Fruit fly (Drosophila melanogaster): Measurements from ENCODE around the gene Tnpo-SR.

Tnpo-SR gene

DNA sequence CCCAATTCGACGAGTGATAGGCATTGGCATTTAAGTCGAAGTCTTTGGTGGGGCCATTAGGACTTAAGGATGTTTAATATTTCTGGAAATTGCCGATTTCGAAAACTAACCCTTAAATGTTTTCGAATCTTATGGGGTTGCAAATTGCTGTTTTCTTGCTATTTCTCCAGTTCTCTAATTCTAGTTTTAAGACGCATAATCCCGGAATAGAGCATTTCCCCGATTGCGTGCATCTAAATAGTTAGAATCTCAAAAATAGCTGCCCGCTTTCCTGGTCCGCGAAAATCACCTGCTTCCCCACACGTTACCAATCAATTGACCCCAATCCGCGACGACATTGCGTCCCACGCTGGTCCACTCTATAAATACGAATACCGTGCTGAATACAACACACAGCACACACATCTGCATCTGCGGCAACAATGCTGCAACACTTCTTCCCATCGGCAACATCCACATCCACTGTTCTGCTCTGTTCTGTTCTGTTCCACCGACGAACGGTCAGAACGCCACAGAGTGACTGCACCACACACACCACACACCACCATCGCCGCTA lies 7.7 kb upstream of the Tnpo-SR start, which contains the start of gene Bacc (continued):
- TF ChIP-seq OdsH (GFP tag; optimal IDR thresholded peaks at IDR 0.05) (peak; percentile 98), topi (GFP tag; optimal IDR thresholded peaks at IDR 0.05) (peak; percentile 97), svp (GFP tag) (peak; percentile 99), CG10669 (GFP tag; optimal IDR thresholded peaks at IDR 0.05) (peak; percentile 97), CG6854 (GFP tag; optimal IDR thresholded peaks at IDR 0.05) (peak; percentile 95), fd59A (GFP tag; optimal IDR thresholded peaks at IDR 0.05) (peak; percentile 99), Sox14 (GFP tag; optimal IDR thresholded peaks at IDR 0.05) (peak; percentile 99), spab (GFP tag; optimal IDR thresholded peaks at IDR 0.05) (peak; percentile 99), eg (GFP tag; IDR thresholded peaks at IDR 0.05) (no peak), cyc (GFP tag; optimal IDR thresholded peaks at IDR 0.05) (peak; percentile 98), CG10631 (GFP tag; optimal IDR thresholded peaks at IDR 0.05) (peak; percentile 97), CG11294 (GFP tag; IDR thresholded peaks at IDR 0.05) (no peak), Hr39 (GFP tag; optimal IDR thresholded peaks at IDR 0.05) (peak; percentile 98), fkh (GFP tag; optimal IDR thresholded peaks at IDR 0.05) (peak; percentile 14), Hr4 (GFP tag; optimal IDR thresholded peaks at IDR 0.05) (peak; percentile 98), CG6163 (GFP tag; IDR thresholded peaks at IDR 0.05) (no peak), Eip78C (GFP tag) (peak; percentile 99), CG31627 (GFP tag; optimal IDR thresholded peaks at IDR 0.05) (peak; percentile 97), CG1621 (tag; optimal IDR thresholded peaks at IDR 0.05) (peak; percentile 93), CG6276 (GFP tag; optimal IDR thresholded peaks at IDR 0.05) (peak; percentile 99), ss (GFP tag; optimal IDR thresholded peaks at IDR 0.05) (peak; percentile 97 to 99), CG7368 (GFP tag; optimal IDR thresholded peaks at IDR 0.05) (peak; percentile 96), CG8632 (GFP tag; optimal IDR thresholded peaks at IDR 0.05) (peak; percentile 98), Sox102F (GFP tag; optimal IDR thresholded peaks at IDR 0.05) (peak; percentile 98)

- TF ChIP-seq CG16779 (tag; optimal IDR thresholded peaks at IDR 0.05) (peak; percentile 69), fkh (GFP tag; optimal IDR thresholded peaks at IDR 0.05) (peak; percentile 58), cyc (GFP tag; optimal IDR thresholded peaks at IDR 0.05) (peak; percentile 40), salr (GFP tag; optimal IDR thresholded peaks at IDR 0.05) (peak in 1 of 2 experiments; percentile 34), net (GFP tag; optimal IDR thresholded peaks at IDR 0.05) (peak; percentile 49), Met (GFP tag; optimal IDR thresholded peaks at IDR 0.05) (peak; percentile 72), Smox (GFP tag; optimal IDR thresholded peaks at IDR 0.05) (peak; percentile 72), Hr38 (GFP tag; optimal IDR thresholded peaks at IDR 0.05) (no peak), CG6276 (GFP tag; optimal IDR thresholded peaks at IDR 0.05) (peak; percentile 75), CG10669 (GFP tag; optimal IDR thresholded peaks at IDR 0.05) (peak; percentile 41), spab (GFP tag; optimal IDR thresholded peaks at IDR 0.05) (peak; percentile 41), Sox102F (GFP tag; optimal IDR thresholded peaks at IDR 0.05) (peak; percentile 80), CG6163 (GFP tag; IDR thresholded peaks at IDR 0.05) (no peak), fd59A (GFP tag; optimal IDR thresholded peaks at IDR 0.05) (peak; percentile 7), CG15336 (GFP tag; IDR thresholded peaks at IDR 0.05) (no peak), Ets96B (tag; optimal IDR thresholded peaks at IDR 0.05) (peak; percentile 24), Eip93F (GFP tag; optimal IDR thresholded peaks at IDR 0.05) (peak; percentile 67), lz (GFP tag; optimal IDR thresholded peaks at IDR 0.05) (peak; percentile 38), eg (GFP tag; IDR thresholded peaks at IDR 0.05) (no peak), CG6792 (GFP tag; optimal IDR thresholded peaks at IDR 0.05) (peak; percentile 44), CG34406 (GFP tag; optimal IDR thresholded peaks at IDR 0.05) (peak; percentile 29), fd85E (GFP tag; optimal IDR thresholded peaks at IDR 0.05) (peak; percentile 66), achi (GFP tag; optimal IDR thresholded peaks at IDR 0.05) (peak; percentile 48), CG31627 (GFP tag; optimal IDR thresholded peaks at IDR 0.05) (peak; percentile 32), CG8319 (GFP tag; optimal IDR thresholded peaks at IDR 0.05) (peak; percentile 18), CG3919 (GFP tag; optimal IDR thresholded peaks at IDR 0.05) (peak; percentile 32), Blimp-1 (GFP tag; optimal IDR thresholded peaks at IDR 0.05) (no peak), CG4318 (GFP tag; optimal IDR thresholded peaks at IDR 0.05) (peak; percentile 12), acj6 (GFP tag; optimal IDR thresholded peaks at IDR 0.05) (peak; percentile 37), CG11902 (GFP tag; optimal IDR thresholded peaks at IDR 0.05) (no peak), ss (GFP tag; optimal IDR thresholded peaks at IDR 0.05) (peak; percentile 67 to 70), CG6808 (GFP tag; optimal IDR thresholded peaks at IDR 0.05) (peak; percentile 50), Ets21C (GFP tag; optimal IDR thresholded peaks at IDR 0.05) (peak; percentile 59)
Measured at dm6 chr2L:2752460-2753411, 7.0 kb upstream of the Tnpo-SR start, which contains the start of gene Pgk. Pgk (minus strand) TSS chr2L:2753068.
